Fruit fly (Drosophila melanogaster): ENCODE results near the gene alphaTub84D.

- no peak for TF ChIP-seq ttk (optimal IDR thresholded peaks at IDR 0.05)
- TF ChIP-seq psq (optimal IDR thresholded peaks at IDR 0.05) = no peak
These were observed 1.9 kb upstream of the alphaTub84D start, which contains the start of gene alpha-Est6 for dm6 chr3R:7528677-7529076.

All from Kc167 (cell line).